Fruit fly (Drosophila melanogaster): ENCODE measurements around the gene CG14417.

CG14417 gene

DNA sequence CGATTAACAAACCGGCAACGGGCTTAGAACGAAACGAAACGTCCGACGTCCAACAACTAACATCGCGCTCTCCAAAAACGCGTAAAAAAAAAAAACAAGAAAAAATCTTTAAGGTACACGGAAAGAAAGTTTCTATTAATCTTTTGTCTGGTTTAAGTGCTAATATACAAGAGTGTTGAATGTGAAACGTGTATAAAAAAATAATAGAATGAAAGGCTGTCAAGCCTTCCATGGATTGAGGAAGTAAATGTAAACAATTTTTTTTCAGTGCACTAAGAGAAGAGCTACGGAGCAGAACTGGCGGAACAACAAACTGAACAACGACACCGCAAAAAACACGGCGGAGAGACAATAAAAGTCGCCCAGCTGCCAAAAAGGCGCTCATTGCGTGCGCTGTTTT lies 43.4 kb upstream of the CG14417 start, which contains the start of gene CG3588 (continued):
- TF ChIP-seq CG12769 (tag; optimal IDR thresholded peaks at IDR 0.05) (peak; percentile 11), CG9817 (tag; optimal IDR thresholded peaks at IDR 0.05) (peak; percentile 75), az2 (GFP tag; optimal IDR thresholded peaks at IDR 0.05) (peak; percentile 52), pan (optimal IDR thresholded peaks at IDR 0.05) (no peak), pan (GFP tag; optimal IDR thresholded peaks at IDR 0.05 in 1 of 2, IDR thresholded peaks at IDR 0.05 in 1 of 2) (peak in 1 of 2 experiments; percentile 80), vfl (GFP tag; optimal IDR thresholded peaks at IDR 0.05) (peak; percentile 66), Hmr (GFP tag; optimal IDR thresholded peaks at IDR 0.05) (peak; percentile 71), CG14710 (tag; optimal IDR thresholded peaks at IDR 0.05) (peak; percentile 32), CG9876 (GFP tag; optimal IDR thresholded peaks at IDR 0.05) (peak; percentile 30), CG10462 (GFP tag; optimal IDR thresholded peaks at IDR 0.05) (peak; percentile 23), Hr39 (optimal IDR thresholded peaks at IDR 0.05) (no peak), z (GFP tag; IDR thresholded peaks at IDR 0.05) (no peak), CG30020 (tag; optimal IDR thresholded peaks at IDR 0.05) (no peak), fd3F (GFP tag; optimal IDR thresholded peaks at IDR 0.05) (peak; percentile 66), zfh2 (GFP tag; optimal IDR thresholded peaks at IDR 0.05) (peak; percentile 77), tgo (GFP tag; IDR thresholded peaks at IDR 0.05) (peak; percentile 80), CG8089 (GFP tag; optimal IDR thresholded peaks at IDR 0.05) (peak; percentile 18), gfzf (GFP tag; optimal IDR thresholded peaks at IDR 0.05) (no peak), CG2678 (tag; optimal IDR thresholded peaks at IDR 0.05) (peak; percentile 84), fd96Cb (tag; optimal IDR thresholded peaks at IDR 0.05) (peak; percentile 43), CG6175 (GFP tag; IDR thresholded peaks at IDR 0.05) (0 out of 3 replicates have a peak, but pooled peaks have one; percentile 61), CG6813 (GFP tag; optimal IDR thresholded peaks at IDR 0.05) (no peak), NfI (GFP tag; optimal IDR thresholded peaks at IDR 0.05) (peak; percentile 81), nmo (GFP tag; optimal IDR thresholded peaks at IDR 0.05) (peak; percentile 61), phol (tag; optimal IDR thresholded peaks at IDR 0.05) (peak; percentile 51), tap (tag; optimal IDR thresholded peaks at IDR 0.05) (peak; percentile 32), gem (tag; optimal IDR thresholded peaks at IDR 0.05) (peak; percentile 79), CG15269 (tag; optimal IDR thresholded peaks at IDR 0.05) (peak; percentile 81), D19B (GFP tag; optimal IDR thresholded peaks at IDR 0.05) (peak; percentile 63), CG15696 (tag; optimal IDR thresholded peaks at IDR 0.05) (no peak), CG18619 (GFP tag; optimal IDR thresholded peaks at IDR 0.05) (peak; percentile 57), esg (GFP tag; conservative IDR thresholded peaks at IDR 0.05) (peak; percentile 73), caup (GFP tag; optimal IDR thresholded peaks at IDR 0.05; ENCODE audit: severe bottlenecking) (peak; percentile 77), CG15514 (GFP tag; optimal IDR thresholded peaks at IDR 0.05) (peak; percentile 64), CG11085 (GFP tag; IDR thresholded peaks at IDR 0.05) (peak; percentile 57), ro (GFP tag; IDR thresholded peaks at IDR 0.05) (no peak), Taf1 (GFP tag; IDR thresholded peaks at IDR 0.05) (peak; percentile 79), H15 (GFP tag; IDR thresholded peaks at IDR 0.05) (peak; percentile 68), Antp (GFP tag; optimal IDR thresholded peaks at IDR 0.05) (no peak), NFAT (GFP tag; IDR thresholded peaks at IDR 0.05) (peak; percentile 85), CG2202 (tag; optimal IDR thresholded peaks at IDR 0.05) (no peak), CG12236 (GFP tag; optimal IDR thresholded peaks at IDR 0.05) (no peak), lilli (GFP tag; optimal IDR thresholded peaks at IDR 0.05) (peak; percentile 84), wor (GFP tag; IDR thresholded peaks at IDR 0.05) (no peak), CG1602 (GFP tag; optimal IDR thresholded peaks at IDR 0.05) (peak; percentile 55), Six4 (GFP tag; optimal IDR thresholded peaks at IDR 0.05) (peak; percentile 42), CG1024 (GFP tag; IDR thresholded peaks at IDR 0.05) (0 out of 2 replicates have a peak, but pooled peaks have one; percentile 33), sd (tag; optimal IDR thresholded peaks at IDR 0.05) (peak; percentile 45), slou (GFP tag; optimal IDR thresholded peaks at IDR 0.05) (peak; percentile 37), CG32532 (GFP tag; IDR thresholded peaks at IDR 0.05) (peak; percentile 92), Atf-2 (GFP tag; optimal IDR thresholded peaks at IDR 0.05) (peak; percentile 61)
